Worm (Caenorhabditis elegans): ENCODE results near the gene C03A7.2.

- TF ChIP-seq unc-62 (GFP tag; optimal IDR thresholded peaks at IDR 0.05) (no peak), nhr-12 (tag; optimal IDR thresholded peaks at IDR 0.05) (no peak), mdl-1 (tag; optimal IDR thresholded peaks at IDR 0.05) (no peak)
Observed at ce11 chrV:5150880-5151279, 30.8 kb upstream of the C03A7.2 start, which contains the start of gene srh-130.

All from whole organism, L1 larva.